Worm (Caenorhabditis elegans) whole organism, early embryonic: Measurements from ENCODE around the gene F35E8.2.

Source experiments
- ceh-13 ChIP-seq: fragments of 200-800 bp; sonication (Bioruptor generic); optimal IDR thresholded peaks from 2 replicates; lab custom pipeline; 2018; ENCODE audit warnings: mild to moderate bottlenecking, missing genetic modification characterization, missing compliant biosample characterization
- hmbx-1 ChIP-seq: sonication (generic microtip); optimal IDR thresholded peaks from 2 replicates; lab custom pipeline; 2016; ENCODE audit warnings: mild to moderate bottlenecking, missing genetic modification characterization, missing compliant biosample characterization
- hnd-1 ChIP-seq: sonication (generic microtip); optimal IDR thresholded peaks from 2 replicates; lab custom pipeline; 2016; ENCODE audit warnings: missing genetic modification characterization, missing compliant biosample characterization
- scrt-1 ChIP-seq: fragments of 200-800 bp; sonication (Bioruptor generic); IDR thresholded peaks from 2 replicates; pipeline ENCODE4 v1.3.6; 2022; ENCODE audit warnings: missing genetic modification characterization, missing compliant biosample characterization

DNA sequence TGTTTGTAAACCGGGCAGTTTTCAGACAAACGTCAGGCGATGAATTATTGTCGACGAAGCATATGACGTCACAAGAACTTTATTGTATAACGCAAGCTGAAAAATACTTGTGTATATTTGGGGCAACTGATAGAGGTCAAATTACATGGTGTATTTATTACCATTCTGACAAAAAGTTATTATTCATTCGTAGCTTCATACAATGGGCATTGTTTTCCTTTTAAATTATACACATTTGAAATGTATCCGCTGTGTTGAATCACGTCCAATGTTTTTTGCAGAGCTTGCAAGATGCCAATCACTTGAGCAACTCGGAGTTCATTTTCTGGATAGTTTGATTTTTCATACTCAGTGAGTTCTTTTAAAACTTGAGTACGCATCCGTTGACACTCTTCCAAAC is 17.5 kb downstream of the F35E8.2 start, which contains the start of gene F35E8.13:
- no peak for TF ChIP-seq scrt-1
- no peak for TF ChIP-seq hnd-1 (tag; lab: Kevin White, UChicago)
- no peak for TF ChIP-seq hmbx-1 (tag; lab: Kevin White, UChicago)
- no peak for TF ChIP-seq ceh-13 (GFP tag; lab: Kevin White, UChicago)
